Worm (Caenorhabditis elegans) whole organism, midembryonic: ENCODE measurements around the gene Y27F2A.11.

Experiments used
- flt-1 ChIP-seq: fragments of 200-800 bp; sonication (Bioruptor generic); IDR thresholded peaks from 2 replicates; pipeline ENCODE4 v1.3.6; 2022; ENCODE audit warnings: missing genetic modification characterization, missing compliant biosample characterization
- med-1 ChIP-seq: sonication (generic microtip); optimal IDR thresholded peaks from 2 replicates; lab custom pipeline; 2017; ENCODE audit warnings: missing genetic modification characterization, mild to moderate bottlenecking, missing compliant biosample characterization, antibody characterized with exemption, missing genetic modification reagents; ENCODE audit not compliant: insufficient read depth
- ref-1 ChIP-seq: fragments of 200-800 bp; sonication (Bioruptor generic); conservative IDR thresholded peaks from 2 replicates; pipeline ENCODE4 v1.3.6; 2022; ENCODE audit warnings: missing genetic modification reagents, missing genetic modification characterization, missing compliant biosample characterization
- tab-1 ChIP-seq: fragments of 200-800 bp; sonication (Bioruptor generic); IDR thresholded peaks from 2 replicates; pipeline ENCODE4 v1.3.6; 2022; ENCODE audit warnings: missing genetic modification characterization, missing compliant biosample characterization

DNA sequence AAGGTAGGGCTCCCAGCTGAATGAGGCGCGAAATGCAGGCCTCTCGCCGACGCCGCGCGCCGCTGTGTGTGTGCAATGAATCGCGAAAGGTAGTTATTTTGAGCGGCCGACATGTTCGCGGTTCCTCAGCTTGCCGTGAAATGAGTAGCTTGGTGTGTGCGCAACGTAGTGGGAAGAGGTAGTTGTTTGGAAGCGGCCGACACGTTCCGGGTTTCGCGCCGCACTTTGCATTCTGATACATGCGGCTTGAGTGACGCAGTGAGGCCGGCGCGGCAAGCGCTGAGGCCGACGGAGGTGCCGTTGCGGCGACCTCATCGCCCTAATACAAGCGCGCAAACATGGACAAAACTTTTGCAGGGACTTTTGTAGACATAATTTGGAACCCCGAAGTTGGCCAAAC, 6.6 kb downstream of the Y27F2A.11 start:
- TF ChIP-seq tab-1 (GFP tag; lab: Robert Waterston, UW) (no peak), flt-1 (no peak), med-1 (GFP tag; lab: Kevin White, UChicago) (no peak), ref-1 (no peak)
